Worm (Caenorhabditis elegans) whole organism, L4 larva: ENCODE data around the gene Y102A11A.9.

Experiments used
- R02D3.7 ChIP-seq: fragments of 150-350 bp; sonication (generic microtip); optimal IDR thresholded peaks from 3 replicates; lab custom pipeline; 2014; ENCODE audit warnings: missing biosample characterization, missing genetic modification characterization
- aly-2 ChIP-seq: sonication (generic microtip); optimal IDR thresholded peaks from 2 replicates; lab custom pipeline; 2018; ENCODE audit warnings: missing biosample characterization, missing genetic modification characterization
- ceh-20 ChIP-seq: fragments of 200-800 bp; sonication (Bioruptor generic); IDR thresholded peaks from 2 replicates; pipeline ENCODE4 v1.3.6; 2022; ENCODE audit warnings: missing genetic modification reagents, missing genetic modification characterization, missing compliant biosample characterization
- dpl-1 ChIP-seq: fragments of 150-350 bp; optimal IDR thresholded peaks from 2 replicates; lab custom pipeline; 2014; ENCODE audit warnings: missing biosample characterization, missing genetic modification reagents, missing genetic modification characterization
- saeg-2 ChIP-seq: fragments of 200-800 bp; sonication (Bioruptor generic); IDR thresholded peaks from 2 replicates; pipeline ENCODE4 v1.3.6; 2022; ENCODE audit warnings: missing genetic modification reagents, missing genetic modification characterization, missing compliant biosample characterization
- snpc-1.2 ChIP-seq: fragments of 200-800 bp; sonication (Bioruptor generic); IDR thresholded peaks from 2 replicates; pipeline ENCODE4 v1.3.6; 2022; ENCODE audit warnings: missing genetic modification reagents, missing genetic modification characterization, missing compliant biosample characterization
- unc-62 ChIP-seq, 3 experiments: fragments of 150-350 bp in 1 of 3; sonication (generic microtip); optimal IDR thresholded peaks in 2 of 3; peaks in 1 of 3; 1 replicate in 1 of 3; 2 replicates in 2 of 3; lab custom pipeline; 2014 to 2017; ENCODE audit warnings: missing biosample characterization in 3 of 3, missing genetic modification characterization in 3 of 3, missing genetic modification reagents in 3 of 3, missing genotype in 1 of 3

DNA sequence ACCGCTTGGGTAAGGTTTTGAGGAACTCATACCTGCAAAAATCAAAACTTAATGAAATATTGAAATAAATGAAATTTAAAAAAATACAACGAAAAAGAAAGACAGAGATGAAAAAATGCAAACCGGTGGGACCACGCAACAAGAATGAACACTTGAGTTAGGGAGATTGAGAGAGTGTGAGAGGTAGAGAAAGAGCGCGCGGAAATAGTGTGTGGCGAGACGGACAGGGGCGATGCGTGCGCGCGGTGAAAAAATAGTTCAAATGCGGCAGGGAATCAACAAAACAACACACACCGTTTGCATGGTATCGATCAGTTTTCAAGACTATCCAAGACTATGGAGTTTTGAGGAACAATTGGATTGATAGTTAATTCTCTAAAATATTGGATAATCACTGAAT lies 23.4 kb upstream of the Y102A11A.9 start, which contains the start of gene meg-3:
- TF ChIP-seq ceh-20 (GFP tag; lab: Robert Waterston, UW) (no peak), R02D3.7 (tag; lab: Kevin White, UChicago) (no peak), saeg-2 (GFP tag; lab: Robert Waterston, UW) (no peak), snpc-1.2 (no peak), unc-62 (GFP tag; optimal IDR thresholded peaks at IDR 0.05 in 1 of 2; lab: Kevin White, UChicago) (no peak), unc-62 (tag; optimal IDR thresholded peaks at IDR 0.05; lab: Kevin White, UChicago) (no peak), aly-2 (tag; lab: Kevin White, UChicago) (no peak), dpl-1 (GFP tag; lab: Kevin White, UChicago) (no peak)
